Worm (Caenorhabditis elegans) whole organism, L1 larva: ENCODE data around the gene cup-16.

Experiments
- C04F5.9 ChIP-seq: sonication (generic microtip); optimal IDR thresholded peaks from 2 replicates; lab custom pipeline; 2016; ENCODE audit warnings: missing genetic modification characterization, missing compliant biosample characterization
- C16A3.4 ChIP-seq: fragments of 150-350 bp; optimal IDR thresholded peaks from 2 replicates; lab custom pipeline; 2014; ENCODE audit warnings: missing biosample characterization, missing genetic modification characterization
- C34B4.2 ChIP-seq: sonication (generic microtip); optimal IDR thresholded peaks from 2 replicates; lab custom pipeline; 2017; ENCODE audit warnings: mild to moderate bottlenecking, missing genetic modification characterization, missing compliant biosample characterization
- F16B12.6 ChIP-seq: fragments of 150-350 bp; optimal IDR thresholded peaks from 2 replicates; lab custom pipeline; 2014; ENCODE audit warnings: missing biosample characterization, missing genetic modification characterization
- Y116A8C.19 ChIP-seq: sonication (generic microtip); optimal IDR thresholded peaks from 2 replicates; lab custom pipeline; 2016; ENCODE audit warnings: missing compliant biosample characterization, missing genetic modification characterization, borderline replicate concordance
- aha-1 ChIP-seq: fragments of 150-350 bp; optimal IDR thresholded peaks from 2 replicates; lab custom pipeline; 2014; ENCODE audit warnings: missing biosample characterization, missing genetic modification characterization
- alr-1 ChIP-seq: fragments of 200-800 bp; sonication (Bioruptor generic); optimal IDR thresholded peaks from 2 replicates; lab custom pipeline; 2018; ENCODE audit warnings: borderline replicate concordance, mild to moderate bottlenecking, missing genetic modification characterization, missing compliant biosample characterization
- ama-1 ChIP-seq: fragments of 150-350 bp; optimal IDR thresholded peaks from 2 replicates; lab custom pipeline; 2014
- blmp-1 ChIP-seq: fragments of 150-350 bp; optimal IDR thresholded peaks from 2 replicates; lab custom pipeline; 2014; ENCODE audit warnings: missing biosample characterization, missing genetic modification characterization
- ceh-88 ChIP-seq: fragments of 200-800 bp; sonication (Bioruptor generic); IDR thresholded peaks from 2 replicates; pipeline ENCODE4 v1.3.6; 2022; ENCODE audit warnings: missing genetic modification characterization, missing compliant biosample characterization
- ceh-90 ChIP-seq: sonication (generic microtip); optimal IDR thresholded peaks from 2 replicates; lab custom pipeline; 2016; ENCODE audit warnings: missing genetic modification characterization, missing compliant biosample characterization
- ces-1 ChIP-seq: fragments of 150-350 bp; optimal IDR thresholded peaks from 2 replicates; lab custom pipeline; 2014; ENCODE audit warnings: missing biosample characterization, missing genetic modification reagents, missing genetic modification characterization
- dpl-1 ChIP-seq, 3 experiments: fragments of 150-350 bp in 2 of 3; sonication (generic microtip) in 1 of 3; optimal IDR thresholded peaks; 2 replicates each; lab custom pipeline; 2014 to 2017; ENCODE audit warnings: missing biosample characterization in 3 of 3, missing genetic modification characterization in 3 of 3, missing genetic modification reagents in 3 of 3
- egl-13 ChIP-seq: sonication (generic microtip); optimal IDR thresholded peaks from 2 replicates; lab custom pipeline; 2016; ENCODE audit warnings: missing genotype, missing genetic modification reagents, missing genetic modification characterization, missing compliant biosample characterization
- elt-3 ChIP-seq, 6 experiments: fragments of 150-350 bp in 1 of 6; sonication (generic microtip); optimal IDR thresholded peaks; 2 replicates each; lab custom pipeline; 2017 to 2018; ENCODE audit warnings: missing biosample characterization in 6 of 6, missing genetic modification characterization in 6 of 6, inconsistent platforms in 1 of 6
- fkh-10 ChIP-seq: sonication (generic microtip); optimal IDR thresholded peaks from 2 replicates; lab custom pipeline; 2017; ENCODE audit warnings: missing biosample characterization, missing genetic modification reagents, missing genetic modification characterization
- hlh-17 ChIP-seq: fragments of 200-800 bp; sonication (Bioruptor generic); optimal IDR thresholded peaks from 2 replicates; lab custom pipeline; 2018; ENCODE audit warnings: missing genetic modification characterization, mild to moderate bottlenecking, missing compliant biosample characterization, moderate library complexity, borderline replicate concordance
- irx-1 ChIP-seq: sonication (generic microtip); optimal IDR thresholded peaks from 2 replicates; lab custom pipeline; 2016; ENCODE audit warnings: missing genetic modification characterization, missing compliant biosample characterization
- lin-13 ChIP-seq: fragments of 150-350 bp; optimal IDR thresholded peaks from 2 replicates; lab custom pipeline; 2014; ENCODE audit warnings: missing biosample characterization, missing genetic modification reagents, missing genetic modification characterization
- lin-15B ChIP-seq: fragments of 150-350 bp; sonication (generic microtip); optimal IDR thresholded peaks from 3 replicates; lab custom pipeline; 2014; ENCODE audit warnings: missing biosample characterization, missing genetic modification characterization
- lin-39 ChIP-seq: fragments of 150-350 bp; optimal IDR thresholded peaks from 2 replicates; lab custom pipeline; 2014; ENCODE audit warnings: missing biosample characterization, missing genetic modification reagents, missing genetic modification characterization
- lir-3 ChIP-seq: sonication (generic microtip); optimal IDR thresholded peaks from 2 replicates; lab custom pipeline; 2016; ENCODE audit warnings: mild to moderate bottlenecking, missing genetic modification characterization, moderate library complexity, missing compliant biosample characterization; ENCODE audit not compliant: poor library complexity
- lsy-2 ChIP-seq, 2 experiments: fragments of 150-350 bp; optimal IDR thresholded peaks; 2 replicates each; lab custom pipeline; 2014; ENCODE audit warnings: missing biosample characterization in 2 of 2, missing genetic modification characterization in 2 of 2
- mdl-1 ChIP-seq, 2 experiments: fragments of 150-350 bp; optimal IDR thresholded peaks; 2 replicates each; lab custom pipeline; 2014 to 2017; ENCODE audit warnings: missing biosample characterization in 2 of 2, missing genetic modification characterization in 2 of 2, inconsistent platforms in 1 of 2
- mef-2 ChIP-seq: fragments of 150-350 bp; optimal IDR thresholded peaks from 2 replicates; lab custom pipeline; 2014; ENCODE audit warnings: missing biosample characterization, missing genetic modification characterization
- nhr-11 ChIP-seq: fragments of 150-350 bp; optimal IDR thresholded peaks from 2 replicates; lab custom pipeline; 2014; ENCODE audit warnings: missing biosample characterization, missing genetic modification characterization
- nhr-47 ChIP-seq: sonication (generic microtip); optimal IDR thresholded peaks from 2 replicates; lab custom pipeline; 2016; ENCODE audit warnings: mild to moderate bottlenecking, missing genetic modification characterization, moderate library complexity, missing compliant biosample characterization
- nhr-71 ChIP-seq: sonication (generic microtip); optimal IDR thresholded peaks from 2 replicates; lab custom pipeline; 2016; ENCODE audit warnings: mild to moderate bottlenecking, missing genetic modification characterization, moderate library complexity, missing compliant biosample characterization
- nhr-77 ChIP-seq: fragments of 150-350 bp; optimal IDR thresholded peaks from 2 replicates; lab custom pipeline; 2014; ENCODE audit warnings: missing biosample characterization, missing genetic modification characterization
- nhr-84 ChIP-seq: sonication (generic microtip); optimal IDR thresholded peaks from 2 replicates; lab custom pipeline; 2017; ENCODE audit warnings: missing biosample characterization, missing genetic modification characterization
- nhr-85 ChIP-seq: sonication (generic microtip); peaks from one replicate; lab custom pipeline; 2016; ENCODE audit warnings: missing genetic modification characterization, inconsistent platforms, missing compliant biosample characterization
- pag-3 ChIP-seq: sonication (generic microtip); optimal IDR thresholded peaks from 2 replicates; lab custom pipeline; 2017; ENCODE audit warnings: missing genetic modification characterization, mild to moderate bottlenecking, missing compliant biosample characterization, antibody characterized with exemption, borderline replicate concordance; ENCODE audit not compliant: insufficient read depth
- pax-3 ChIP-seq: fragments of 200-800 bp; sonication (Bioruptor generic); optimal IDR thresholded peaks from 2 replicates; lab custom pipeline; 2018; ENCODE audit warnings: mild to moderate bottlenecking, missing genetic modification characterization, moderate library complexity, missing compliant biosample characterization
- pqm-1 ChIP-seq: sonication (generic microtip); optimal IDR thresholded peaks from 3 replicates; lab custom pipeline; 2017; ENCODE audit warnings: missing biosample characterization, missing genetic modification characterization
- rnt-1 ChIP-seq: sonication (generic microtip); optimal IDR thresholded peaks from 2 replicates; lab custom pipeline; 2016; ENCODE audit warnings: mild to moderate bottlenecking, missing genetic modification characterization, moderate library complexity, missing compliant biosample characterization
- snpc-4 ChIP-seq: fragments of 150-350 bp; optimal IDR thresholded peaks from 2 replicates; lab custom pipeline; 2014; ENCODE audit warnings: missing biosample characterization, missing genetic modification characterization
- sptf-1 ChIP-seq: fragments of 150-350 bp; optimal IDR thresholded peaks from 2 replicates; lab custom pipeline; 2014; ENCODE audit warnings: missing biosample characterization, missing genetic modification characterization
- sup-37 ChIP-seq: fragments of 200-800 bp; sonication (Bioruptor generic); optimal IDR thresholded peaks from 2 replicates; lab custom pipeline; 2018; ENCODE audit warnings: mild to moderate bottlenecking, missing genetic modification characterization, missing compliant biosample characterization
- tbx-2 ChIP-seq: sonication (generic microtip); optimal IDR thresholded peaks from 2 replicates; lab custom pipeline; 2016; ENCODE audit warnings: missing genetic modification characterization, missing compliant biosample characterization
- tlp-1 ChIP-seq: fragments of 150-350 bp; optimal IDR thresholded peaks from 2 replicates; lab custom pipeline; 2014; ENCODE audit warnings: missing biosample characterization, missing genetic modification characterization
- unc-30 ChIP-seq: sonication (generic microtip); optimal IDR thresholded peaks from 2 replicates; lab custom pipeline; 2017; ENCODE audit warnings: missing biosample characterization, missing genetic modification characterization
- unc-62 ChIP-seq: fragments of 150-350 bp; optimal IDR thresholded peaks from 2 replicates; lab custom pipeline; 2014; ENCODE audit warnings: missing biosample characterization, missing genetic modification reagents, missing genetic modification characterization
- unc-86 ChIP-seq: sonication (generic microtip); optimal IDR thresholded peaks from 2 replicates; lab custom pipeline; 2016; ENCODE audit warnings: missing genetic modification characterization, missing compliant biosample characterization
- unc-98 ChIP-seq: fragments of 200-800 bp; sonication (Bioruptor generic); IDR thresholded peaks from 2 replicates; pipeline ENCODE4 v1.3.6; 2022; ENCODE audit warnings: missing genetic modification characterization, missing compliant biosample characterization
- xbp-1 ChIP-seq: sonication (generic microtip); optimal IDR thresholded peaks from 2 replicates; lab custom pipeline; 2016; ENCODE audit warnings: missing genetic modification characterization, missing compliant biosample characterization
- zag-1 ChIP-seq: fragments of 150-350 bp; optimal IDR thresholded peaks from 2 replicates; lab custom pipeline; 2014; ENCODE audit warnings: missing biosample characterization, missing genetic modification characterization
- ztf-4 ChIP-seq: fragments of 150-350 bp; optimal IDR thresholded peaks from 2 replicates; lab custom pipeline; 2014; ENCODE audit warnings: missing biosample characterization, missing genetic modification characterization

cup-16 gene

DNA sequence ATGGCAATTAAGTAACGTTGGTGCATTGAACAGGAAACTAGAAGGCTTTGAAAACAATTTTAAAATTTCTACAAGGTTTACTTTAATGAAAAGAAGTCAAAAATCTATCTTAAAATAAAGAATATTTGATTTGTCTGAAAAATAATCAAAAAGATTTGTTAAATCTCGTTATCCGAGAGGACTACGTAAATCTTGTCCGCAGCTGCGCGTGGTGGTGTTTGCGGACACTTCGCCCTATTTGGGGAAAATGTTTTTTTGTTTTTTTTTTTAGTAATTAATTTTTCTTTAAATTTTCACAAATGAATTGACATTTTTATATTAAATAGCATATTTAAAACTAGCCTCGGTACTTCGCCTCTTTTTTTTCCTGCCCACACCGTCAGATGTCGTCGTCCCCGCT is 23.0 kb upstream of the cup-16 start (continued):
- TF ChIP-seq rnt-1 (tag; lab: Kevin White, UChicago), result peak; percentile 74
- no peak for TF ChIP-seq C34B4.2 (tag; lab: Kevin White, UChicago)
- TF ChIP-seq F16B12.6 (tag; lab: Kevin White, UChicago), result peak; percentile 90
- TF ChIP-seq lin-15B (tag; lab: Kevin White, UChicago), result peak; percentile 29
- no peak for TF ChIP-seq unc-30 (tag; lab: Kevin White, UChicago)
- peak; percentile 1 for TF ChIP-seq irx-1 (tag; lab: Kevin White, UChicago)
- no peak for TF ChIP-seq aha-1 (tag; lab: Kevin White, UChicago)
- no peak for TF ChIP-seq ceh-90
- TF ChIP-seq mdl-1 (tag; optimal IDR thresholded peaks at IDR 0.05; lab: Kevin White, UChicago), result no peak
- peak; percentile 69 to 79 for TF ChIP-seq lsy-2 (tag; optimal IDR thresholded peaks at IDR 0.05; lab: Kevin White, UChicago)
- TF ChIP-seq snpc-4, result no peak
- no peak for TF ChIP-seq elt-3 (tag; optimal IDR thresholded peaks at IDR 0.05; lab: Kevin White, UChicago)
- peak; percentile 15; the same call in 1 of the 2 replicates for TF ChIP-seq ceh-88 (GFP tag; lab: Robert Waterston, UW)
- no peak for TF ChIP-seq unc-62 (GFP tag; lab: Kevin White, UChicago)
- peak; percentile 46 for TF ChIP-seq xbp-1 (tag; lab: Kevin White, UChicago)
- TF ChIP-seq sptf-1 (tag; lab: Kevin White, UChicago), result no peak
- TF ChIP-seq nhr-11 (tag; lab: Kevin White, UChicago), result no peak
- no peak for TF ChIP-seq mef-2 (tag; lab: Kevin White, UChicago)
- no peak for TF ChIP-seq nhr-84
- TF ChIP-seq Y116A8C.19, result no peak
- TF ChIP-seq unc-98 (GFP tag; lab: Robert Waterston, UW), result no peak
- TF ChIP-seq unc-86 (tag; lab: Kevin White, UChicago), result peak; percentile 50
- TF ChIP-seq pax-3, result no peak
- TF ChIP-seq nhr-77, result no peak
- TF ChIP-seq C16A3.4 (tag; lab: Kevin White, UChicago), result peak; percentile 53
- peak; percentile 76 for TF ChIP-seq nhr-71
- TF ChIP-seq ama-1 (lab: Kevin White, UChicago), result no peak
- TF ChIP-seq tlp-1 (tag; lab: Kevin White, UChicago), result no peak
- peak; percentile 4 for TF ChIP-seq C04F5.9
- peak; percentile 21 for TF ChIP-seq egl-13
- no peak for TF ChIP-seq zag-1
- no peak for TF ChIP-seq hlh-17 (GFP tag; lab: Kevin White, UChicago)
- peak; percentile 33 to 58 (median 50) for TF ChIP-seq dpl-1 (GFP tag; optimal IDR thresholded peaks at IDR 0.05; lab: Kevin White, UChicago)
- no peak for TF ChIP-seq pqm-1 (tag; lab: Kevin White, UChicago)
- peak; percentile 5 for TF ChIP-seq lin-13 (GFP tag; lab: Kevin White, UChicago)
- TF ChIP-seq ztf-4 (tag; lab: Kevin White, UChicago), result no peak
- TF ChIP-seq fkh-10 (GFP tag; lab: Kevin White, UChicago), result no peak
- TF ChIP-seq ces-1 (GFP tag; lab: Kevin White, UChicago), result no peak
- TF ChIP-seq lir-3 (tag; lab: Kevin White, UChicago), result no peak
- TF ChIP-seq sup-37 (GFP tag; lab: Kevin White, UChicago), result no peak
- TF ChIP-seq blmp-1, result no peak
- no peak for TF ChIP-seq alr-1

DNA sequence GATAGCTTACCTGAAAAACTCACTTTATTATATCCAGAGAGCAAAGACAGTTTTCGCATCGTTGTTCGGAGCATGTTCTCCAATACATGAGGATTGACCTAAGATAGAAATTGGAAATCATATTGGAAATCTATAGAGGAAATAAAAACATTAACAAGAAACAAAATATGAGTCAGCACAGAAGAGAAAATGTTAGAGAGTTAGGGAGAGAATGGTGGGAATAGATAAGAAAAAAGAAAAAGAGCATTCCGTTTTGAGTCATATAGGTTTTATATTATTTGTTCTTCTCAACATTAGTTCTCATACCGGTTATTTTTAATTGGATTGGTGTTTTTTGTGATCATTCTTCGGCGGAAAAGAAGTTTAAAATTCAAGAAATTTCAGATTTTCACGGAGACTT is 22.1 kb upstream of the cup-16 start, which contains the start of gene hgap-2:
TSS of gene hgap-2 (minus strand) at position 101 of the 400 bp plus-strand sequence.
- TF ChIP-seq lin-39 (no peak), tbx-2 (tag; lab: Kevin White, UChicago) (no peak), sup-37 (GFP tag; lab: Kevin White, UChicago) (no peak), nhr-47 (tag; lab: Kevin White, UChicago) (no peak), pag-3 (tag; lab: Kevin White, UChicago) (no peak), aha-1 (tag; lab: Kevin White, UChicago) (no peak), nhr-85 (tag; lab: Kevin White, UChicago) (no peak), ama-1 (lab: Kevin White, UChicago) (no peak)
